Fruit fly (Drosophila melanogaster): Measurements from ENCODE around the gene CG12147.

The CG12147 gene

DNA sequence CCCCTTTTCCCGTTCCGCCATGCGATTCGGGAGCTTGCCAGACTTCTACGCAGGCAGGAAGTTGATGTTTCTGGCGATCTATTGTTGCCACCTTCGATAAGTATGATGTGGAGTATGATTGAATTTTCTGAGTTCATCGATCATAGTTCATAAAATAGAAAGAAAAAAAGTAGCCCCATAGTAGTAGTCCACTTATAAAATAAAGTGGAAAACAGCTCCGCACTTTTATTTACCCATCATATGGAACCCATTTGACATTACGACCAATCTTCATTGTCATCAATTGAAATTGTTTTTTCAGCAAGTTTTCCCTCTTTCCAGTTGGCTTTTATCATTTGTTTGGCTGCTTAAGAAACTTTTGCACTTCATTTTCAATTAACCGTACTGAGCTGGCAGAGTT lies at the start of gene CG12147:
TSS of gene CG12147 (minus strand) at position 101 of the 400 bp plus-strand sequence.
- TF ChIP-seq ss (GFP tag; optimal IDR thresholded peaks at IDR 0.05) (no peak), cyc (GFP tag; optimal IDR thresholded peaks at IDR 0.05) (no peak), Hr38 (GFP tag; optimal IDR thresholded peaks at IDR 0.05) (no peak), Sox14 (GFP tag; optimal IDR thresholded peaks at IDR 0.05) (no peak), CG3919 (GFP tag; optimal IDR thresholded peaks at IDR 0.05) (no peak), Ets96B (tag; optimal IDR thresholded peaks at IDR 0.05) (no peak), Sox102F (GFP tag; optimal IDR thresholded peaks at IDR 0.05) (no peak), Eip78C (GFP tag) (no peak), achi (GFP tag; optimal IDR thresholded peaks at IDR 0.05) (no peak), CG4318 (GFP tag; optimal IDR thresholded peaks at IDR 0.05) (no peak), CG11902 (GFP tag; optimal IDR thresholded peaks at IDR 0.05) (no peak), CG6163 (GFP tag; IDR thresholded peaks at IDR 0.05) (no peak), Blimp-1 (GFP tag; optimal IDR thresholded peaks at IDR 0.05) (no peak), CG10631 (GFP tag; optimal IDR thresholded peaks at IDR 0.05) (no peak), pdm3 (GFP tag; optimal IDR thresholded peaks at IDR 0.05) (no peak)

DNA sequence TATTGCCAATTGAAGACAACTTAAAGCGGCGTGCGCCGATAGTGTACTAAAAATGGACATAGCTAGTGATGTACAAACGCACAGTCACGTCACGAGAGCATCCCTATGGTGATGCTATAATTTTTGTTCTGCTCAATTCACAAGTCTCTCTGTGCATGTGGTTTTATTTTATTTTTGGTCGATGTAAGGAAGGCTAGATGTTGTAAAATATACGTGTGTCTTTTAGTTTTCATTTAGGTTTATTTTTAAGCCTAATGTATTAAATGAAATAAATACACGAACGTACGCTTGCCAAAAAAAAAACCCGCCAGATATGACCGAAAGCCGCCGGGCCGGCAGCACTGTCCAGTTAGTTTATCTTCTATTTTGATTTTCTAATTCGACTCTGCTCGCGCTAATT lies 47.5 kb upstream of the CG12147 start, which contains the start of the genes CG45100, HDAC3 and Hcs:
TSS of gene CG45100 (minus strand) at position 50 of the 400 bp plus-strand sequence.
TSS of gene HDAC3 (minus strand) at position 50 of the 400 bp plus-strand sequence.
TSS of gene Hcs (plus strand) at position 349 of the 400 bp plus-strand sequence.
- TF ChIP-seq eg (GFP tag; IDR thresholded peaks at IDR 0.05) (0 out of 3 replicates have a peak, but pooled peaks have one; percentile 10), CG6163 (GFP tag; IDR thresholded peaks at IDR 0.05) (no peak), Ets21C (GFP tag; optimal IDR thresholded peaks at IDR 0.05) (no peak), CG31627 (GFP tag; optimal IDR thresholded peaks at IDR 0.05) (peak; percentile 55), CG11902 (GFP tag; optimal IDR thresholded peaks at IDR 0.05) (peak; percentile 20), esn (GFP tag; optimal IDR thresholded peaks at IDR 0.05) (peak; percentile 61), CG6808 (GFP tag; optimal IDR thresholded peaks at IDR 0.05) (no peak), salr (GFP tag; optimal IDR thresholded peaks at IDR 0.05) (no peak), CG15336 (GFP tag; IDR thresholded peaks at IDR 0.05) (0 out of 2 replicates have a peak, but pooled peaks have one; percentile 24), Smox (GFP tag; optimal IDR thresholded peaks at IDR 0.05) (no peak), Hr38 (GFP tag; optimal IDR thresholded peaks at IDR 0.05) (no peak), lz (GFP tag; optimal IDR thresholded peaks at IDR 0.05) (peak; percentile 55), fd85E (GFP tag; optimal IDR thresholded peaks at IDR 0.05) (no peak), Hr4 (GFP tag; optimal IDR thresholded peaks at IDR 0.05) (no peak)

DNA sequence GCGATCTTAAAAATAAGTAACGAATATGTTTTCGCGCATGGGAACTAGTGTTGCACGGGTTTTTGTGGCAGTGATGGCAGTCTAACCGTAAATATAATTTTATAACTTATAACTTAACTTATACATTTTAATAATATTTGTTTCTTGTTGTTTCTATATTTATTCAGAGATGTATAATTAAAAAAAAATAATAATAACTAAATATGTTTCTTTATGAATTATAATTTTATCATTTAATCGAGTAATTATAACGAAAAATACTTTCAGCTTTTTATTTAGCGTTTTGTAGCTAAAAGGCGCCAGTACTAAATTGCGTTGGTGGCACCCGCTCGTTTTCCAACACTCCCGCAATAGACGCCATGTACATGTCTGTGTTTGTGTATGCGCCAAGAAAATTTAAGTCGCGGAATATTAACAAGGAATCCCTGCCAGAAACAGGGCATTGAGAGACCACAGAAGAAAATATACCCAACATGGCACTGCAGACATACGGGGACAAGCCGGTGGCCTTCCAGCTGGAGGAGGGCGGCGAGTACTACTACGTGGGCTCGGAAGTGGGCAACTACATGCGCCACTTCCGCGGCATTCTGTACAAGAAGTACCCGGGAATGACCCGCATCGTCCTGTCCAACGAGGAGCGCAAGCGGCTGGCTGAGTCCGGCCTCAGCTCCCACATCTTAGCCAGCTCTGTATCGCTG lies 43.7 kb upstream of the CG12147 start, which contains the start of the genes mRpL44 and Snr1:
TSS of gene mRpL44 (minus strand) at position 51 of the 698 bp plus-strand sequence.
TSS of gene Snr1 (plus strand) at position 341 of the 698 bp plus-strand sequence.
- TF ChIP-seq CG3032 (tag; optimal IDR thresholded peaks at IDR 0.05) (peak; percentile 50), cyc (GFP tag; optimal IDR thresholded peaks at IDR 0.05) (peak; percentile 26), CG6163 (GFP tag; IDR thresholded peaks at IDR 0.05) (no peak), lz (GFP tag; optimal IDR thresholded peaks at IDR 0.05) (peak; percentile 3), Eip93F (GFP tag; optimal IDR thresholded peaks at IDR 0.05) (no peak), esn (GFP tag; optimal IDR thresholded peaks at IDR 0.05) (peak; percentile 48), CG6854 (GFP tag; optimal IDR thresholded peaks at IDR 0.05) (peak; percentile 29), CG11902 (GFP tag; optimal IDR thresholded peaks at IDR 0.05) (peak; percentile 7)

DNA sequence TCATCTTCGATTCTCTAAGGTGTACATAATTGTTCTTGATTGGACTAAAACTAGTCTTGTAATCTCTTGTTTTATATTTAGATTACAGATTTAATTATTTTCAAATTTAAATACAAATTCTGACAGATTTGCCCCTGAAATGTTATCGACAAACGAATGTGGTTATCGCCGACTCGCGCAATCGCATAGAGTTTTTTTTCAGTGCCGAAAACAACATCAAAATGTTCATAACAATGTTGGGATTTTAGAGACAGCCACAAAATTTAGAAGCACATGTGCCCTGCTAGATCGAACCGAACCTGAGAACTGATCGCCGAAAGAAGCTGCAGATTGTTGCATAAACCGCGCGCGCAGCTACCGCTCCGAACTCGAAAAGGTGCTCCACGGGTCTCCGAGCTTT lies 40.6 kb upstream of the CG12147 start, which contains the start of gene POLDIP2:
TSS of gene POLDIP2 (plus strand) at position 160 of the 400 bp plus-strand sequence.
- TF ChIP-seq Eip78C (GFP tag) (peak; percentile 63), achi (GFP tag; optimal IDR thresholded peaks at IDR 0.05) (peak; percentile 48), dsx (GFP tag; optimal IDR thresholded peaks at IDR 0.05; ENCODE audit: poor library complexity, severe bottlenecking) (peak; percentile 4), CG16779 (tag; optimal IDR thresholded peaks at IDR 0.05) (no peak)

DNA sequence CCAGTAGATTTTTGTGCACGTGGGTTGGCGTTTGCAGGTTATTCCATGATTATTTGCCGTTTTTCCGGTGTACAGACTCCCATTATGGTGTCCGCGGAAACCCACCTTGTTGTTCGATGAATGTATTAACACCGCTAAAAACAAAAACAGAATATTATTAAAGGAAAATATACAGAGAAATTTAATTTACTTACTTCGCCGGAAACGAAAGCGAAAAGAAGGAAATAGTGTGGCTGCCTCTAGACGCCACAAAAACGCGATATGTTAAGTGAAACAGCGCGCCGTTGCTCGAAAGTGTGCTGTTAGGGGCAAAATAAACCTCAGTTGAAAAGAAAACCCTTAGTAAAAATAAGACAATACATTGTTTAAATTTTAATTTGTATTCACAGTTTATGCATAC lies 39.8 kb upstream of the CG12147 start, which contains the start of gene RpL35A:
TSS of gene RpL35A (minus strand) at position 227 of the 400 bp plus-strand sequence.
- TF ChIP-seq CG32006 (GFP tag; optimal IDR thresholded peaks at IDR 0.05) (no peak), svp (GFP tag) (no peak), cyc (GFP tag; optimal IDR thresholded peaks at IDR 0.05) (peak; percentile 58), Gug (GFP tag; IDR thresholded peaks at IDR 0.05) (no peak), CG6792 (GFP tag; optimal IDR thresholded peaks at IDR 0.05) (peak; percentile 55), dac (GFP tag; optimal IDR thresholded peaks at IDR 0.05) (peak; percentile 21), Ets96B (tag; optimal IDR thresholded peaks at IDR 0.05) (peak; percentile 5), CG4318 (GFP tag; optimal IDR thresholded peaks at IDR 0.05) (no peak), CG8632 (GFP tag; optimal IDR thresholded peaks at IDR 0.05) (peak; percentile 64), salr (GFP tag; optimal IDR thresholded peaks at IDR 0.05) (peak in 1 of 2 experiments; percentile 67), CG3919 (GFP tag; optimal IDR thresholded peaks at IDR 0.05) (peak; percentile 82), topi (GFP tag; optimal IDR thresholded peaks at IDR 0.05) (peak; percentile 78), CG6854 (GFP tag; optimal IDR thresholded peaks at IDR 0.05) (peak; percentile 93), CG10631 (GFP tag; optimal IDR thresholded peaks at IDR 0.05) (no peak), Met (GFP tag; optimal IDR thresholded peaks at IDR 0.05) (peak; percentile 80), pdm3 (GFP tag; optimal IDR thresholded peaks at IDR 0.05) (peak; percentile 53), Hr39 (GFP tag; optimal IDR thresholded peaks at IDR 0.05) (peak; percentile 41), CG34406 (GFP tag; optimal IDR thresholded peaks at IDR 0.05) (peak; percentile 60)

Measured in whole organism, prepupa.